Fruit fly (Drosophila melanogaster) whole organism, embryonic: ENCODE results near the gene Dhdds.

Source experiments
- Bteb2 ChIP-seq: fragments of 200-800 bp; sonication (Bioruptor generic); optimal IDR thresholded peaks from 2 replicates; lab custom pipeline; 2016; ENCODE audit warnings: missing biosample characterization, missing genetic modification characterization
- CG10274 ChIP-seq: fragments of 200-800 bp; sonication (Bioruptor generic); optimal IDR thresholded peaks from 3 replicates; lab custom pipeline; 2017; ENCODE audit warnings: missing biosample characterization, mild to moderate bottlenecking, missing genetic modification characterization
- CG10462 ChIP-seq: fragments of 200-800 bp; sonication (Bioruptor generic); optimal IDR thresholded peaks from 2 replicates; lab custom pipeline; 2016; ENCODE audit warnings: missing biosample characterization, missing genetic modification characterization
- CG10979 ChIP-seq: fragments of 200-800 bp; sonication (Bioruptor generic); optimal IDR thresholded peaks from 2 replicates; lab custom pipeline; 2018; ENCODE audit warnings: missing biosample characterization, mild to moderate bottlenecking, missing genetic modification characterization, moderate library complexity
- CG11504 ChIP-seq: fragments of 200-800 bp; sonication (Bioruptor generic); optimal IDR thresholded peaks from 3 replicates; lab custom pipeline; 2019; ENCODE audit warnings: missing biosample characterization, mild to moderate bottlenecking, missing genetic modification characterization, moderate library complexity
- CG11723 ChIP-seq: fragments of 200-800 bp; sonication (Bioruptor generic); optimal IDR thresholded peaks from 2 replicates; lab custom pipeline; 2017; ENCODE audit warnings: missing biosample characterization, mild to moderate bottlenecking, missing genetic modification characterization
- CG12104 ChIP-seq: fragments of 200-800 bp; sonication (Bioruptor generic); optimal IDR thresholded peaks from 3 replicates; lab custom pipeline; 2016; ENCODE audit warnings: missing biosample characterization, missing genetic modification characterization
- CG12219 ChIP-seq: fragments of 200-800 bp; sonication (Bioruptor generic); optimal IDR thresholded peaks from 3 replicates; lab custom pipeline; 2018; ENCODE audit warnings: missing biosample characterization, mild to moderate bottlenecking, missing genetic modification characterization
- CG12659 ChIP-seq: fragments of 200-800 bp; sonication (Bioruptor generic); optimal IDR thresholded peaks from 3 replicates; lab custom pipeline; 2017; ENCODE audit warnings: mild to moderate bottlenecking, missing biosample characterization, missing genetic modification reagents, missing genetic modification characterization
- CG14441 ChIP-seq: fragments of 200-800 bp; sonication (Bioruptor generic); IDR thresholded peaks from 2 replicates; pipeline ENCODE4 v1.3.6; 2022; ENCODE audit warnings: missing biosample characterization, missing genetic modification characterization
- CG16813 ChIP-seq: fragments of 200-800 bp; sonication (Bioruptor generic); IDR thresholded peaks from 3 replicates; pipeline ENCODE4 v1.3.6; 2022; ENCODE audit warnings: missing biosample characterization, missing genetic modification characterization; ENCODE audit not compliant: partially characterized antibody
- CG17385 ChIP-seq: fragments of 200-800 bp; sonication (Bioruptor generic); optimal IDR thresholded peaks from 3 replicates; lab custom pipeline; 2018; ENCODE audit warnings: missing biosample characterization, mild to moderate bottlenecking, missing genetic modification characterization
- CG32772 ChIP-seq: fragments of 200-800 bp; sonication (Bioruptor generic); IDR thresholded peaks from 2 replicates; pipeline ENCODE4 v1.3.6; 2022; ENCODE audit warnings: missing biosample characterization, missing genetic modification characterization
- CG3407 ChIP-seq: fragments of 200-800 bp; sonication (Bioruptor generic); optimal IDR thresholded peaks from 2 replicates; lab custom pipeline; 2018; ENCODE audit warnings: missing biosample characterization, mild to moderate bottlenecking, missing genetic modification characterization
- CG4617 ChIP-seq: fragments of 200-800 bp; sonication (Bioruptor generic); optimal IDR thresholded peaks from 3 replicates; lab custom pipeline; 2016; ENCODE audit warnings: missing biosample characterization, missing genetic modification characterization, borderline replicate concordance
- CG4820 ChIP-seq: fragments of 200-800 bp; sonication (Bioruptor generic); optimal IDR thresholded peaks from 3 replicates; lab custom pipeline; 2016; ENCODE audit warnings: missing biosample characterization, missing genetic modification characterization
- CG6254 ChIP-seq: fragments of 200-800 bp; sonication (Bioruptor generic); optimal IDR thresholded peaks from 3 replicates; lab custom pipeline; 2017; ENCODE audit warnings: mild to moderate bottlenecking, missing biosample characterization, missing genetic modification reagents, missing genetic modification characterization
- CG6654 ChIP-seq: fragments of 200-800 bp; sonication (Bioruptor generic); optimal IDR thresholded peaks from 2 replicates; lab custom pipeline; 2017; ENCODE audit warnings: missing biosample characterization, mild to moderate bottlenecking, missing genetic modification characterization
- CG6791 ChIP-seq: fragments of 200-800 bp; sonication (Bioruptor generic); IDR thresholded peaks from 3 replicates; pipeline ENCODE4 v1.3.6; 2022; ENCODE audit warnings: missing biosample characterization, missing genetic modification characterization; ENCODE audit not compliant: partially characterized antibody
- CG8388 ChIP-seq: fragments of 200-800 bp; sonication (Bioruptor generic); optimal IDR thresholded peaks from 2 replicates; lab custom pipeline; 2019; ENCODE audit warnings: missing biosample characterization, mild to moderate bottlenecking, missing genetic modification characterization, moderate library complexity
- CG9876 ChIP-seq: fragments of 200-800 bp; sonication (Bioruptor generic); optimal IDR thresholded peaks from 2 replicates; lab custom pipeline; 2016; ENCODE audit warnings: missing biosample characterization, missing genetic modification characterization
- CoRest ChIP-seq: fragments of 200-800 bp; sonication (Bioruptor generic); optimal IDR thresholded peaks from 3 replicates; lab custom pipeline; 2018; ENCODE audit warnings: missing biosample characterization, mild to moderate bottlenecking, missing genetic modification characterization, moderate library complexity
- Dfd ChIP-seq, 2 experiments: fragments of >200 bp; optimal IDR thresholded peaks; 2 replicates each; lab custom pipeline; 2017; ENCODE audit warnings: missing biosample characterization in 2 of 2, missing genetic modification characterization in 2 of 2
- Hmx ChIP-seq: fragments of 200-800 bp; sonication (Bioruptor generic); optimal IDR thresholded peaks from 2 replicates; lab custom pipeline; 2016; ENCODE audit warnings: missing biosample characterization, missing genetic modification characterization
- Jarid2 ChIP-seq: fragments of 200-800 bp; sonication (Bioruptor generic); optimal IDR thresholded peaks from 3 replicates; lab custom pipeline; 2017; ENCODE audit warnings: mild to moderate bottlenecking, missing biosample characterization, missing genetic modification reagents, missing genetic modification characterization
- Kr ChIP-seq: fragments of 200-800 bp; sonication (Bioruptor generic); optimal IDR thresholded peaks from 2 replicates; lab custom pipeline; 2017; ENCODE audit warnings: missing biosample characterization, mild to moderate bottlenecking, missing genetic modification characterization
- Myb ChIP-seq: fragments of 200-800 bp; sonication (Bioruptor generic); optimal IDR thresholded peaks from 2 replicates; lab custom pipeline; 2016; ENCODE audit warnings: missing biosample characterization, missing genetic modification characterization
- Oli ChIP-seq: fragments of 200-800 bp; sonication (Bioruptor generic); optimal IDR thresholded peaks from 2 replicates; lab custom pipeline; 2018; ENCODE audit warnings: missing biosample characterization, mild to moderate bottlenecking, missing genetic modification characterization, moderate library complexity
- Opbp ChIP-seq: fragments of 200-800 bp; sonication (Bioruptor generic); IDR thresholded peaks from 3 replicates; pipeline ENCODE4 v1.3.6; 2022; ENCODE audit warnings: missing biosample characterization, missing genetic modification characterization; ENCODE audit not compliant: partially characterized antibody
- Stat92E ChIP-seq, 3 experiments: fragments of >200 bp in 2 of 3; fragments of 200-800 bp in 1 of 3; sonication (Bioruptor generic) in 1 of 3; optimal IDR thresholded peaks; 2 replicates each; lab custom pipeline; 2017 to 2019; ENCODE audit warnings: missing biosample characterization in 3 of 3, missing genetic modification characterization in 3 of 3, mild to moderate bottlenecking in 1 of 3, moderate library complexity in 1 of 3
- cato ChIP-seq: fragments of 200-800 bp; sonication (Bioruptor generic); optimal IDR thresholded peaks from 2 replicates; lab custom pipeline; 2016; ENCODE audit warnings: missing biosample characterization, missing genetic modification characterization, borderline replicate concordance
- dmrt11E ChIP-seq: fragments of 200-800 bp; sonication (Bioruptor generic); optimal IDR thresholded peaks from 3 replicates; lab custom pipeline; 2018; ENCODE audit warnings: missing biosample characterization, mild to moderate bottlenecking, missing genetic modification characterization, moderate library complexity
- dmrt99B ChIP-seq: fragments of 200-800 bp; sonication (Bioruptor generic); optimal IDR thresholded peaks from 2 replicates; lab custom pipeline; 2018; ENCODE audit warnings: missing biosample characterization, mild to moderate bottlenecking, missing genetic modification characterization, moderate library complexity
- dysf ChIP-seq: fragments of 200-800 bp; sonication (Bioruptor generic); IDR thresholded peaks from 3 replicates; pipeline ENCODE4 v1.3.6; 2022; ENCODE audit warnings: missing biosample characterization, missing genetic modification characterization
- eve ChIP-seq, 2 experiments: fragments of >200 bp; optimal IDR thresholded peaks; 2 replicates each; lab custom pipeline; 2017; ENCODE audit warnings: missing biosample characterization in 2 of 2, missing genetic modification characterization in 2 of 2
- fd96Cb ChIP-seq: fragments of 200-800 bp; sonication (Bioruptor generic); optimal IDR thresholded peaks from 2 replicates; lab custom pipeline; 2018; ENCODE audit warnings: missing biosample characterization, mild to moderate bottlenecking, missing genetic modification characterization, moderate library complexity
- grau ChIP-seq: fragments of 200-800 bp; optimal IDR thresholded peaks from 3 replicates; lab custom pipeline; 2019; ENCODE audit warnings: missing biosample characterization, mild to moderate bottlenecking, missing genetic modification characterization, moderate library complexity
- maf-S ChIP-seq: fragments of 200-800 bp; sonication (Bioruptor generic); optimal IDR thresholded peaks from 2 replicates; lab custom pipeline; 2016; ENCODE audit warnings: missing biosample characterization, missing genetic modification characterization
- onecut ChIP-seq: fragments of 200-800 bp; sonication (Bioruptor generic); IDR thresholded peaks from 2 replicates; pipeline ENCODE4 v1.3.6; 2022; ENCODE audit warnings: missing biosample characterization, missing genetic modification characterization
- p53 ChIP-seq: fragments of 200-800 bp; sonication (Bioruptor generic); optimal IDR thresholded peaks from 2 replicates; lab custom pipeline; 2016; ENCODE audit warnings: missing biosample characterization, missing genetic modification characterization
- phol ChIP-seq: fragments of 200-800 bp; sonication (Bioruptor generic); optimal IDR thresholded peaks from 3 replicates; lab custom pipeline; 2018; ENCODE audit warnings: missing biosample characterization, mild to moderate bottlenecking, missing genetic modification characterization, moderate library complexity
- pros ChIP-seq: fragments of 200-800 bp; sonication (Bioruptor generic); optimal IDR thresholded peaks from 3 replicates; lab custom pipeline; 2019; ENCODE audit warnings: missing biosample characterization, mild to moderate bottlenecking, missing genetic modification characterization, moderate library complexity
- sr ChIP-seq: fragments of 200-800 bp; sonication (Bioruptor generic); IDR thresholded peaks from 3 replicates; pipeline ENCODE4 v1.3.6; 2022; ENCODE audit warnings: missing biosample characterization, missing genetic modification characterization
- sug ChIP-seq: fragments of 200-800 bp; optimal IDR thresholded peaks from 2 replicates; lab custom pipeline; 2019; ENCODE audit warnings: missing biosample characterization, mild to moderate bottlenecking, missing genetic modification characterization, moderate library complexity
- tgo ChIP-seq: fragments of 200-800 bp; sonication (Bioruptor generic); IDR thresholded peaks from 3 replicates; pipeline ENCODE4 v1.3.6; 2022; ENCODE audit warnings: missing biosample characterization, missing genetic modification characterization
- usp ChIP-seq: fragments of >200 bp; optimal IDR thresholded peaks from 2 replicates; lab custom pipeline; 2017; ENCODE audit warnings: missing biosample characterization, missing genetic modification characterization
- vvl ChIP-seq: fragments of 200-800 bp; sonication (Bioruptor generic); IDR thresholded peaks from 2 replicates; pipeline ENCODE4 v1.3.6; 2022; ENCODE audit warnings: missing biosample characterization, missing genetic modification characterization
- wor ChIP-seq: fragments of 200-800 bp; sonication (Bioruptor generic); IDR thresholded peaks from 2 replicates; pipeline ENCODE4 v1.3.6; 2022; ENCODE audit warnings: missing biosample characterization, missing genetic modification characterization
- zfh2 ChIP-seq: fragments of 200-800 bp; sonication (Bioruptor generic); optimal IDR thresholded peaks from 2 replicates; lab custom pipeline; 2016; ENCODE audit warnings: missing biosample characterization, missing genetic modification characterization

Dhdds gene

DNA sequence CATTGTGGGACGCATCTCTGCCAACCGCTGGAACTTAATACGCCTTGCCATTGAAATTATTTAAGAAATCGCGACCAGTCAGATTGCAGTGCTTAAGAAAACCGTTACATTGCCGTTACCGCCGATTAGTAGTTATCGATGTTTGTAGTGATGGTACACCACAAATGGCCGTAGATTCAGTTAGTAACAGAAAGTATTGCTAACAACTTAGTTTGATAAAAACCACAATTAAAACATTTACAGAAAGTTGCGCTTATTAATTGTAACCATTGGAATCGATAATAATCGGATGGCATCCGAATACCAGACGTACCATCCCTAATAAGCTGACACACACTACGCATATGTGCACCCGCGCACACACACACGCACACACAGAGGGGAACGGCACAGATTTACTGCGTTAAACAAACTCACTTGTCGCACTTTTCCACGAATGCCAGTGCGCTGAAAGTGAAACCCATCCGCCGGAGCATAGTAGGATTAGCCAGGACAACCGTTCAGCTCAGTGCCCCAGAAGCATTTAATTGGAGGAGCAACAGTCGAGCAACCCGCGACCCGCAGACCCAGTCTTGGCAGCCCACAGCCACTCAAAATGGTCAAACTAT lies 13.0 kb downstream of the Dhdds start, which contains the start of the genes hdm and Ykt6 (continued):
- TF ChIP-seq dmrt99B (tag; lab: Kevin White, UChicago) (no peak), p53 (GFP tag; lab: Kevin White, UChicago) (peak; percentile 51), CG6254 (GFP tag; lab: Kevin White, UChicago) (peak; percentile 39), dysf (peak; percentile 76; the same call in 1 of the 3 replicates), Oli (tag; lab: Kevin White, UChicago) (no peak), CG6654 (no peak), vvl (peak; percentile 92), CG8388 (peak; percentile 68), cato (GFP tag; lab: Kevin White, UChicago) (peak; percentile 56), Stat92E (GFP tag; optimal IDR thresholded peaks at IDR 0.05; lab: Kevin White, UChicago) (peak in 1 of 3 experiments; percentile 10), CG10979 (tag; lab: Kevin White, UChicago) (peak; percentile 66), Hmx (GFP tag; lab: Kevin White, UChicago) (peak; percentile 45), tgo (GFP tag; lab: Robert Waterston, UW) (peak; percentile 83), Opbp (GFP tag; lab: Robert Waterston, UW) (peak; percentile 90), grau (tag; lab: Kevin White, UChicago) (no peak), CG16813 (GFP tag; lab: Robert Waterston, UW) (peak; percentile 95), CG3407 (GFP tag; lab: Kevin White, UChicago) (no peak), CG11723 (GFP tag; lab: Kevin White, UChicago) (no peak), phol (tag; lab: Kevin White, UChicago) (peak; percentile 77), sug (tag; lab: Kevin White, UChicago) (peak; percentile 72), CG14441 (GFP tag; lab: Robert Waterston, UW) (peak; percentile 84), onecut (GFP tag; lab: Robert Waterston, UW) (peak; percentile 61), CG12659 (GFP tag; lab: Kevin White, UChicago) (peak; percentile 81), CG12104 (peak; percentile 51), CG6791 (GFP tag; lab: Robert Waterston, UW) (peak; percentile 91), sr (GFP tag; lab: Robert Waterston, UW) (0 out of 3 replicates have a peak, but pooled peaks have one; percentile 9), CG17385 (peak; percentile 70), Jarid2 (no peak), CG32772 (peak; percentile 50; the same call in 1 of the 2 replicates), zfh2 (peak; percentile 83), wor (peak; percentile 62), CG4617 (peak; percentile 80), Myb (GFP tag; lab: Kevin White, UChicago) (peak; percentile 98), CG11504 (tag; lab: Kevin White, UChicago) (no peak), CG9876 (GFP tag; lab: Kevin White, UChicago) (peak; percentile 37), CG4820 (GFP tag; lab: Kevin White, UChicago) (peak; percentile 76), CG12219 (GFP tag; lab: Kevin White, UChicago) (peak; percentile 53), eve (GFP tag; optimal IDR thresholded peaks at IDR 0.05; lab: Kevin White, UChicago) (peak in 1 of 2 experiments; percentile 37), maf-S (GFP tag; lab: Kevin White, UChicago) (peak; percentile 53), Bteb2 (peak; percentile 65), dmrt11E (peak; percentile 74), usp (no peak), fd96Cb (tag; lab: Kevin White, UChicago) (peak; percentile 51), CG10462 (GFP tag; lab: Kevin White, UChicago) (peak; percentile 68), CoRest (peak; percentile 78), pros (GFP tag; lab: Kevin White, UChicago) (no peak), CG10274 (no peak), Dfd (GFP tag; optimal IDR thresholded peaks at IDR 0.05; lab: Kevin White, UChicago) (no peak), Kr (GFP tag; lab: Kevin White, UChicago) (no peak)
